Fruit fly (Drosophila melanogaster): ENCODE measurements around the gene Dph4.

Gene Dph4

DNA sequence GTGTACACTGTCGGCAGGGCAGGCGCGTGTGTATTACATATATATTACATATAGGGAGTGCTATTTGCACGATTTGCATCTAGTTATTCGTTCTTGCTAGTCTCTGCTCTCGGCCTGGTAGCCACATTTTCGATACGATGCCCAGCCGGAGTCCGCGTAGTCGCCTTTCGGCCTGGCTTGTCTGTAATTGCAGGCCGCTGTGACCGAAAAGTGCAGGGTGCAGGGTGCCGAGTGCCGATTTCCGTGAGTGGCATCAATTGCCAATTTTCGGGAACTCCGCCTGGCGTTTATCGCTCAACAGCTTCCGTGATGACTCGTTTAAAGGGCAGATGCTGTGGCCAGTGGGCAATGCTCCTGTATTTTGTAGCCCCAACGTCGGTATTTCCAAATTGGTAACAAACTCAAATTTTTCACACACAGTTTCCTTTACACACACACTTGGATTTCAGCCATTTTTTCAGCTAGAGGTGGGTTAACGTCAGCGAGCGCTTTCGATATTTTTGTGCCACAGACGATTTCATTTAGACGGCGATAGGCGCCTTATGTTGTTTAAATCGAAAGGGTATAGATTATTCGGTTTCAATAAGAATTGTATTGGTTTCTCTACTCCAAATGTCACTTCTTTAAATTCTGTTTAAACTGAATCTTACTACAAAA lies 35.9 kb downstream of the Dph4 start, which contains the start of gene CG2926 (continued):
- no peak for TF ChIP-seq CG5180 (GFP tag; optimal IDR thresholded peaks at IDR 0.05)
- TF ChIP-seq CG5245 (GFP tag; optimal IDR thresholded peaks at IDR 0.05): peak; percentile 94
- peak; percentile 96 for TF ChIP-seq Sry-δ (GFP tag; optimal IDR thresholded peaks at IDR 0.05)
- peak in 1 of 2 experiments; percentile 26 for TF ChIP-seq Pdp1 (GFP tag; optimal IDR thresholded peaks at IDR 0.05)
- TF ChIP-seq lab (GFP tag; optimal IDR thresholded peaks at IDR 0.05): no peak
- no peak for TF ChIP-seq bsh (GFP tag; optimal IDR thresholded peaks at IDR 0.05)
- peak; percentile 45; the same call in 1 of the 3 replicates for TF ChIP-seq dysf (GFP tag; IDR thresholded peaks at IDR 0.05)
- no peak for TF ChIP-seq CG12299 (tag; optimal IDR thresholded peaks at IDR 0.05)
- TF ChIP-seq chif (GFP tag; optimal IDR thresholded peaks at IDR 0.05): peak in 1 of 2 experiments; percentile 51
- TF ChIP-seq CG18476 (GFP tag; optimal IDR thresholded peaks at IDR 0.05): no peak
- peak; percentile 91 for TF ChIP-seq mld (GFP tag; IDR thresholded peaks at IDR 0.05; ENCODE audit: partially characterized antibody)
- TF ChIP-seq abd-A (tag; optimal IDR thresholded peaks at IDR 0.05): no peak
- TF ChIP-seq tin (GFP tag; optimal IDR thresholded peaks at IDR 0.05): peak; percentile 29
- no peak for TF ChIP-seq Taf1 (GFP tag; IDR thresholded peaks at IDR 0.05)
- TF ChIP-seq NK7.1 (GFP tag; optimal IDR thresholded peaks at IDR 0.05): no peak
- no peak for TF ChIP-seq trh (GFP tag; optimal IDR thresholded peaks at IDR 0.05)
- peak; percentile 62 for TF ChIP-seq Dbx (GFP tag; IDR thresholded peaks at IDR 0.05)
- no peak for TF ChIP-seq sima (GFP tag; optimal IDR thresholded peaks at IDR 0.05)
- peak; percentile 81 for TF ChIP-seq vnd (GFP tag; IDR thresholded peaks at IDR 0.05; ENCODE audit: partially characterized antibody)
- no peak for TF ChIP-seq TFAM (GFP tag; optimal IDR thresholded peaks at IDR 0.05)
- TF ChIP-seq CG8944 (GFP tag; optimal IDR thresholded peaks at IDR 0.05): peak; percentile 9
- TF ChIP-seq grn (GFP tag; optimal IDR thresholded peaks at IDR 0.05): no peak
- TF ChIP-seq ac (GFP tag; optimal IDR thresholded peaks at IDR 0.05): no peak
- TF ChIP-seq CG2120 (GFP tag; optimal IDR thresholded peaks at IDR 0.05): peak; percentile 68
- peak; percentile 76 for TF ChIP-seq CG17186 (GFP tag; optimal IDR thresholded peaks at IDR 0.05)
- peak; percentile 34 for TF ChIP-seq NC2β (GFP tag; optimal IDR thresholded peaks at IDR 0.05)
- 0 out of 2 replicates have a peak, but pooled peaks have one; percentile 6 for TF ChIP-seq HLH3B (GFP tag; IDR thresholded peaks at IDR 0.05)
- no peak for TF ChIP-seq CG6765 (GFP tag; optimal IDR thresholded peaks at IDR 0.05)
- no peak for TF ChIP-seq CG4328 (GFP tag; optimal IDR thresholded peaks at IDR 0.05)
- TF ChIP-seq amos (GFP tag; IDR thresholded peaks at IDR 0.05; ENCODE audit: partially characterized antibody): peak; percentile 93
- TF ChIP-seq sqz (GFP tag; optimal IDR thresholded peaks at IDR 0.05): no peak
- no peak for TF ChIP-seq CG31365 (tag; optimal IDR thresholded peaks at IDR 0.05)
- 0 out of 2 replicates have a peak, but pooled peaks have one; percentile 5 for TF ChIP-seq gsb (GFP tag; IDR thresholded peaks at IDR 0.05)
- no peak for TF ChIP-seq Fer1 (GFP tag; optimal IDR thresholded peaks at IDR 0.05)
- no peak for TF ChIP-seq tap (tag; optimal IDR thresholded peaks at IDR 0.05)
- TF ChIP-seq CG6683 (GFP tag; optimal IDR thresholded peaks at IDR 0.05): no peak
- TF ChIP-seq oc (tag; optimal IDR thresholded peaks at IDR 0.05): no peak
- no peak for TF ChIP-seq CG13424 (tag; optimal IDR thresholded peaks at IDR 0.05)
- TF ChIP-seq vvl (GFP tag; IDR thresholded peaks at IDR 0.05): peak; percentile 51
- TF ChIP-seq pzg (GFP tag; optimal IDR thresholded peaks at IDR 0.05): peak; percentile 71
- peak; percentile 88 for TF ChIP-seq CG42726 (GFP tag; IDR thresholded peaks at IDR 0.05; ENCODE audit: partially characterized antibody)
- peak; percentile 72 for TF ChIP-seq slbo (GFP tag; IDR thresholded peaks at IDR 0.05)
- peak; percentile 70 for TF ChIP-seq mam (GFP tag; optimal IDR thresholded peaks at IDR 0.05)
- no peak for TF ChIP-seq CG43689 (GFP tag; IDR thresholded peaks at IDR 0.05)
- 0 out of 2 replicates have a peak, but pooled peaks have one; percentile 5 for TF ChIP-seq wdn (GFP tag; IDR thresholded peaks at IDR 0.05)
- TF ChIP-seq so (GFP tag; IDR thresholded peaks at IDR 0.05): no peak
- peak; percentile 78 for TF ChIP-seq Rfx (GFP tag; IDR thresholded peaks at IDR 0.05)
- TF ChIP-seq Antp (GFP tag; optimal IDR thresholded peaks at IDR 0.05): peak; percentile 16
- no peak for TF ChIP-seq Gsc (GFP tag; IDR thresholded peaks at IDR 0.05)
- TF ChIP-seq slou (GFP tag; optimal IDR thresholded peaks at IDR 0.05): peak; percentile 16
